Worm (Caenorhabditis elegans) whole organism, midembryonic: ENCODE data around the gene R04E5.8.

Experiments
- med-1 ChIP-seq: sonication (generic microtip); optimal IDR thresholded peaks from 2 replicates; lab custom pipeline; 2017; ENCODE audit warnings: missing genetic modification characterization, mild to moderate bottlenecking, missing compliant biosample characterization, antibody characterized with exemption, missing genetic modification reagents; ENCODE audit not compliant: insufficient read depth
- ztf-23 ChIP-seq: fragments of 200-800 bp; sonication (Bioruptor generic); IDR thresholded peaks from 2 replicates; pipeline ENCODE4 v1.3.6; 2022; ENCODE audit warnings: missing genetic modification reagents, missing genetic modification characterization, missing compliant biosample characterization

ce11 chrX:8799925-8800324, 6.0 kb downstream of the R04E5.8 start:
- TF ChIP-seq ztf-23 (GFP tag; lab: Robert Waterston, UW): no peak
- no peak for TF ChIP-seq med-1 (GFP tag; lab: Kevin White, UChicago)
